Worm (Caenorhabditis elegans) whole organism, L3 larva: ENCODE results near the gene C56G2.22.

Experiments used
- ceh-82 ChIP-seq: fragments of 150-350 bp; optimal IDR thresholded peaks from 2 replicates; lab custom pipeline; 2014; ENCODE audit warnings: missing biosample characterization, missing genetic modification characterization
- nhr-23 ChIP-seq: fragments of 150-350 bp; optimal IDR thresholded peaks from 2 replicates; lab custom pipeline; 2014; ENCODE audit warnings: missing biosample characterization, missing genetic modification reagents, missing genetic modification characterization
- nhr-237 ChIP-seq: fragments of 150-350 bp; optimal IDR thresholded peaks from 2 replicates; lab custom pipeline; 2014; ENCODE audit warnings: missing biosample characterization, missing genetic modification characterization
- nhr-77 ChIP-seq: fragments of 150-350 bp; optimal IDR thresholded peaks from 2 replicates; lab custom pipeline; 2014; ENCODE audit warnings: missing biosample characterization, missing genetic modification characterization
- tbx-2 ChIP-seq: sonication (generic microtip); optimal IDR thresholded peaks from 2 replicates; lab custom pipeline; 2016; ENCODE audit warnings: mild to moderate bottlenecking, missing genetic modification characterization, missing compliant biosample characterization

ce11 chrIII:6339919-6340434, 6.3 kb upstream of the C56G2.22 start, which contains the start of gene let-767:
- TF ChIP-seq nhr-237 (tag; lab: Kevin White, UChicago), result no peak
- no peak for TF ChIP-seq ceh-82 (tag; lab: Kevin White, UChicago)
- TF ChIP-seq nhr-23 (tag; lab: Kevin White, UChicago), result peak; percentile 15
- TF ChIP-seq nhr-77, result no peak
- no peak for TF ChIP-seq tbx-2
